Worm (Caenorhabditis elegans) whole organism, late embryonic: ENCODE data around the gene cyp-13A11.
A peak's percentile ranks its signal among the peaks of the same experiment; 100 is the strongest.

ENCODE experiments used
- C08G9.2 ChIP-seq: sonication (generic microtip); optimal IDR thresholded peaks from 2 replicates; lab custom pipeline; 2016; ENCODE audit warnings: mild to moderate bottlenecking, missing genetic modification characterization, moderate library complexity, missing compliant biosample characterization
- F13H6.1 ChIP-seq: sonication (generic microtip); optimal IDR thresholded peaks from 2 replicates; lab custom pipeline; 2016; ENCODE audit warnings: missing genetic modification characterization, missing compliant biosample characterization
- T23F11.4 ChIP-seq: fragments of 200-800 bp; sonication (Bioruptor generic); optimal IDR thresholded peaks from 2 replicates; lab custom pipeline; 2018; ENCODE audit warnings: mild to moderate bottlenecking, missing genetic modification characterization, missing compliant biosample characterization
- Y22D7AL.16 ChIP-seq: sonication (generic microtip); optimal IDR thresholded peaks from 2 replicates; lab custom pipeline; 2016; ENCODE audit warnings: missing genetic modification characterization, missing compliant biosample characterization
- ama-1 ChIP-seq: fragments of 150-350 bp; optimal IDR thresholded peaks from 2 replicates; lab custom pipeline; 2014
- ceh-14 ChIP-seq: sonication (generic microtip); optimal IDR thresholded peaks from 2 replicates; lab custom pipeline; 2016; ENCODE audit warnings: missing genotype, missing genetic modification characterization, missing compliant biosample characterization
- ceh-18 ChIP-seq: sonication (generic microtip); optimal IDR thresholded peaks from 2 replicates; lab custom pipeline; 2016; ENCODE audit warnings: missing genetic modification characterization, missing compliant biosample characterization
- ceh-22 ChIP-seq: sonication (generic microtip); optimal IDR thresholded peaks from 2 replicates; lab custom pipeline; 2017; ENCODE audit warnings: missing biosample characterization, missing genetic modification characterization
- ceh-24 ChIP-seq: sonication (generic microtip); optimal IDR thresholded peaks from 2 replicates; lab custom pipeline; 2016; ENCODE audit warnings: mild to moderate bottlenecking, missing genetic modification characterization, missing compliant biosample characterization
- ceh-30 ChIP-seq: fragments of 150-350 bp; optimal IDR thresholded peaks from 2 replicates; lab custom pipeline; 2014; ENCODE audit warnings: missing biosample characterization, missing genetic modification characterization
- ceh-31 ChIP-seq: sonication (generic microtip); optimal IDR thresholded peaks from 2 replicates; lab custom pipeline; 2016; ENCODE audit warnings: missing genetic modification characterization, missing compliant biosample characterization
- ceh-34 ChIP-seq: sonication (generic microtip); optimal IDR thresholded peaks from 2 replicates; lab custom pipeline; 2016; ENCODE audit warnings: mild to moderate bottlenecking, missing genetic modification characterization, missing compliant biosample characterization
- ceh-45 ChIP-seq: fragments of 200-800 bp; sonication (Bioruptor generic); IDR thresholded peaks from 2 replicates; pipeline ENCODE4 v1.3.6; 2022; ENCODE audit warnings: missing genetic modification reagents, missing genetic modification characterization, missing compliant biosample characterization
- ceh-48 ChIP-seq: sonication (generic microtip); optimal IDR thresholded peaks from 2 replicates; lab custom pipeline; 2016; ENCODE audit warnings: missing genetic modification characterization, inconsistent platforms, missing compliant biosample characterization
- dve-1 ChIP-seq: sonication (generic microtip); optimal IDR thresholded peaks from 2 replicates; lab custom pipeline; 2017; ENCODE audit warnings: antibody characterized with exemption, mild to moderate bottlenecking, missing genetic modification characterization, missing compliant biosample characterization
- eyg-1 ChIP-seq: sonication (generic microtip); optimal IDR thresholded peaks from 2 replicates; lab custom pipeline; 2016; ENCODE audit warnings: missing genotype, missing genetic modification characterization, missing compliant biosample characterization
- fax-1 ChIP-seq: sonication (generic microtip); optimal IDR thresholded peaks from 2 replicates; lab custom pipeline; 2016; ENCODE audit warnings: missing genotype, missing genetic modification characterization, missing compliant biosample characterization
- fkh-10 ChIP-seq: fragments of 150-350 bp; optimal IDR thresholded peaks from 2 replicates; lab custom pipeline; 2014; ENCODE audit warnings: missing biosample characterization, missing genetic modification reagents, missing genetic modification characterization
- gmeb-2 ChIP-seq: sonication (generic microtip); optimal IDR thresholded peaks from 2 replicates; lab custom pipeline; 2016; ENCODE audit warnings: missing genetic modification characterization, inconsistent platforms, missing compliant biosample characterization
- hlh-13 ChIP-seq: fragments of 200-800 bp; sonication (Bioruptor generic); optimal IDR thresholded peaks from 2 replicates; lab custom pipeline; 2018; ENCODE audit warnings: mild to moderate bottlenecking, missing genetic modification characterization, missing compliant biosample characterization
- hlh-6 ChIP-seq: sonication (generic microtip); optimal IDR thresholded peaks from 2 replicates; lab custom pipeline; 2016; ENCODE audit warnings: missing genotype, missing genetic modification characterization, missing compliant biosample characterization
- lim-6 ChIP-seq: sonication (generic microtip); optimal IDR thresholded peaks from 2 replicates; lab custom pipeline; 2016; ENCODE audit warnings: missing genetic modification characterization, missing compliant biosample characterization
- lin-11 ChIP-seq: fragments of 200-800 bp; sonication (Bioruptor generic); optimal IDR thresholded peaks from 2 replicates; lab custom pipeline; 2018; ENCODE audit warnings: mild to moderate bottlenecking, missing genetic modification characterization, missing compliant biosample characterization
- madf-2 ChIP-seq: sonication (generic microtip); optimal IDR thresholded peaks from 2 replicates; lab custom pipeline; 2017; ENCODE audit warnings: missing genetic modification characterization, missing compliant biosample characterization
- mec-3 ChIP-seq: sonication (generic microtip); optimal IDR thresholded peaks from 2 replicates; lab custom pipeline; 2016; ENCODE audit warnings: borderline replicate concordance, missing genetic modification characterization, missing compliant biosample characterization
- nfya-1 ChIP-seq: sonication (generic microtip); optimal IDR thresholded peaks from 2 replicates; lab custom pipeline; 2017; ENCODE audit warnings: missing genetic modification characterization, mild to moderate bottlenecking, missing compliant biosample characterization, antibody characterized with exemption, moderate library complexity
- nhr-232 ChIP-seq: sonication (generic microtip); optimal IDR thresholded peaks from 2 replicates; lab custom pipeline; 2016; ENCODE audit warnings: missing genetic modification characterization, missing compliant biosample characterization
- npax-4 ChIP-seq: sonication (generic microtip); optimal IDR thresholded peaks from 2 replicates; lab custom pipeline; 2016; ENCODE audit warnings: missing genetic modification characterization, missing compliant biosample characterization
- odd-2 ChIP-seq: sonication (generic microtip); optimal IDR thresholded peaks from 2 replicates; lab custom pipeline; 2017; ENCODE audit warnings: antibody characterized with exemption, mild to moderate bottlenecking, missing genetic modification characterization, missing compliant biosample characterization
- pat-9 ChIP-seq: fragments of 200-800 bp; sonication (Bioruptor generic); optimal IDR thresholded peaks from 2 replicates; lab custom pipeline; 2018; ENCODE audit warnings: mild to moderate bottlenecking, missing genetic modification characterization, moderate library complexity, missing compliant biosample characterization
- pax-1 ChIP-seq: fragments of 150-350 bp; optimal IDR thresholded peaks from 2 replicates; lab custom pipeline; 2014; ENCODE audit warnings: missing biosample characterization, missing genetic modification characterization
- pqm-1 ChIP-seq: sonication (generic microtip); optimal IDR thresholded peaks from 2 replicates; lab custom pipeline; 2016; ENCODE audit warnings: missing genetic modification characterization, missing compliant biosample characterization
- pros-1 ChIP-seq: fragments of 150-350 bp; optimal IDR thresholded peaks from 2 replicates; lab custom pipeline; 2014; ENCODE audit warnings: missing biosample characterization, missing genetic modification reagents, missing genetic modification characterization
- rnt-1 ChIP-seq: sonication (generic microtip); optimal IDR thresholded peaks from 2 replicates; lab custom pipeline; 2016; ENCODE audit warnings: missing genetic modification characterization, missing compliant biosample characterization
- sdc-2 ChIP-seq: sonication (generic microtip); optimal IDR thresholded peaks from 2 replicates; lab custom pipeline; 2016; ENCODE audit warnings: missing genotype, missing genetic modification characterization, missing compliant biosample characterization
- sox-2 ChIP-seq: fragments of 200-800 bp; sonication (Bioruptor generic); IDR thresholded peaks from 2 replicates; pipeline ENCODE4 v1.3.6; 2022; ENCODE audit warnings: missing genetic modification reagents, missing genetic modification characterization, missing compliant biosample characterization
- sox-4 ChIP-seq: sonication (generic microtip); optimal IDR thresholded peaks from 2 replicates; lab custom pipeline; 2017; ENCODE audit warnings: mild to moderate bottlenecking, missing genetic modification characterization, inconsistent platforms, missing compliant biosample characterization
- syd-9 ChIP-seq: sonication (generic microtip); optimal IDR thresholded peaks from 2 replicates; lab custom pipeline; 2016; ENCODE audit warnings: mild to moderate bottlenecking, missing genetic modification characterization, moderate library complexity, missing compliant biosample characterization
- tbx-2 ChIP-seq: sonication (generic microtip); optimal IDR thresholded peaks from 2 replicates; lab custom pipeline; 2016; ENCODE audit warnings: missing genetic modification characterization, missing compliant biosample characterization
- ttx-3 ChIP-seq: sonication (generic microtip); optimal IDR thresholded peaks from 2 replicates; lab custom pipeline; 2016; ENCODE audit warnings: missing genetic modification reagents, missing genetic modification characterization, missing compliant biosample characterization
- unc-55 ChIP-seq: sonication (generic microtip); optimal IDR thresholded peaks from 2 replicates; lab custom pipeline; 2017; ENCODE audit warnings: missing biosample characterization, missing genetic modification reagents, missing genetic modification characterization
- zip-5 ChIP-seq: sonication (generic microtip); optimal IDR thresholded peaks from 2 replicates; lab custom pipeline; 2016; ENCODE audit warnings: missing genetic modification characterization, missing compliant biosample characterization
- ztf-16 ChIP-seq: sonication (generic microtip); optimal IDR thresholded peaks from 2 replicates; lab custom pipeline; 2017; ENCODE audit warnings: missing genetic modification characterization, missing compliant biosample characterization

Gene cyp-13A11

ce11 chrIII:13064213-13065184, 43.7 kb downstream of the cyp-13A11 start (continued):
- TF ChIP-seq gmeb-2 (tag; lab: Kevin White, UChicago) (no peak), Y22D7AL.16 (tag; lab: Kevin White, UChicago) (no peak), nfya-1 (tag; lab: Kevin White, UChicago) (no peak), nhr-232 (tag; lab: Kevin White, UChicago) (no peak), npax-4 (tag; lab: Kevin White, UChicago) (no peak), ceh-18 (tag; lab: Kevin White, UChicago) (no peak), pax-1 (tag; lab: Kevin White, UChicago) (no peak), sox-2 (peak; percentile 28; the same call in 1 of the 2 replicates), hlh-13 (GFP tag; lab: Kevin White, UChicago) (no peak), ceh-14 (tag; lab: Kevin White, UChicago) (peak; percentile 70), fax-1 (tag; lab: Kevin White, UChicago) (no peak), sdc-2 (tag; lab: Kevin White, UChicago) (no peak), mec-3 (no peak), pat-9 (no peak), pqm-1 (no peak), lin-11 (tag; lab: Kevin White, UChicago) (no peak), rnt-1 (tag; lab: Kevin White, UChicago) (no peak), tbx-2 (tag; lab: Kevin White, UChicago) (no peak), madf-2 (tag; lab: Kevin White, UChicago) (no peak), ttx-3 (tag; lab: Kevin White, UChicago) (no peak), pros-1 (tag; lab: Kevin White, UChicago) (no peak), ceh-34 (tag; lab: Kevin White, UChicago) (no peak), T23F11.4 (GFP tag; lab: Kevin White, UChicago) (no peak), F13H6.1 (tag; lab: Kevin White, UChicago) (no peak)

DNA sequence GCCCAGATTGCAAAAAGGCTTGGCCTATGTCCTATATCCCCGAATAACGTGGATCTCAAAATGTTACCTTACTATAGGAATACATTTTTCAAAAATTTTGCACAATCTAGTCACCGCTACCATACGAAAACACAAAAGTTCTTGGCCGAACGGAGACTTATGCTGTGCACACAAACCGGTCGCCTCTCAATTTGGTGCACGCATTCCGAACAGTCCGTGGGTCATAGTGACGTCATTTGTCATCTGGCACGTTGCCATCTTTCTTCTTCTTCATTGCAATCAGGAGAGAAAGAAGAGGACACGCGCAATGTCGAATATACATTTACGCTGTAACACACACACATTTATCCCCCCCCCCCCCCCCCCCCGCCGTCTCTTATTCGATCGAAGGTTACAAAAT, 44.9 kb downstream of the cyp-13A11 start:
- TF ChIP-seq pros-1 (tag; lab: Kevin White, UChicago) (no peak), T23F11.4 (GFP tag; lab: Kevin White, UChicago) (no peak), ceh-24 (tag; lab: Kevin White, UChicago) (no peak), ceh-31 (no peak), C08G9.2 (tag; lab: Kevin White, UChicago) (no peak), lim-6 (no peak), ceh-22 (tag; lab: Kevin White, UChicago) (no peak), eyg-1 (tag; lab: Kevin White, UChicago) (no peak), odd-2 (tag; lab: Kevin White, UChicago) (no peak), ama-1 (lab: Kevin White, UChicago) (no peak)
- TF ChIP-seq, all 69 proteins: peak for 0

ce11 chrIII:13066828-13067227, 46.0 kb downstream of the cyp-13A11 start:
- TF ChIP-seq sox-4 (tag; lab: Kevin White, UChicago) (no peak), C08G9.2 (tag; lab: Kevin White, UChicago) (no peak), lim-6 (no peak)

ce11 chrIII:13067884-13068767, 47.3 kb downstream of the cyp-13A11 start:
- TF ChIP-seq hlh-6 (peak; percentile 75), ceh-45 (GFP tag; lab: Robert Waterston, UW) (no peak), ceh-30 (peak; percentile 37), ztf-16 (no peak), fkh-10 (peak; percentile 63), lin-11 (tag; lab: Kevin White, UChicago) (peak; percentile 4), C08G9.2 (tag; lab: Kevin White, UChicago) (peak; percentile 65), mec-3 (peak; percentile 41), zip-5 (tag; lab: Kevin White, UChicago) (no peak), pqm-1 (no peak), ceh-14 (tag; lab: Kevin White, UChicago) (peak; percentile 82), dve-1 (peak; percentile 86), pros-1 (tag; lab: Kevin White, UChicago) (peak; percentile 70), unc-55 (GFP tag; lab: Kevin White, UChicago) (peak; percentile 83), syd-9 (tag; lab: Kevin White, UChicago) (peak; percentile 81), ceh-48 (tag; lab: Kevin White, UChicago) (peak; percentile 65)
